Fruit fly (Drosophila melanogaster) Kc167 (cell line): ENCODE data around the gene Ent3.

Source experiments
- Myc ChIP-seq: fragments of >200 bp; optimal IDR thresholded peaks from 2 replicates; lab custom pipeline; 2017; ENCODE audit warnings: missing external identifiers
- Sin3A ChIP-seq: fragments of >200 bp; optimal IDR thresholded peaks from 2 replicates; lab custom pipeline; 2018; ENCODE audit warnings: missing external identifiers
- h ChIP-seq: fragments of >200 bp; optimal IDR thresholded peaks from 3 replicates; lab custom pipeline; 2018; ENCODE audit warnings: missing external identifiers
- insv ChIP-seq: fragments of >200 bp; optimal IDR thresholded peaks from 3 replicates; lab custom pipeline; 2018; ENCODE audit warnings: missing external identifiers
- psq ChIP-seq: fragments of >200 bp; optimal IDR thresholded peaks from 2 replicates; lab custom pipeline; 2017; ENCODE audit warnings: missing external identifiers
- ttk ChIP-seq: sonication (Bioruptor generic); optimal IDR thresholded peaks from 2 replicates; lab custom pipeline; 2017; ENCODE audit warnings: missing external identifiers

The Ent3 gene

DNA sequence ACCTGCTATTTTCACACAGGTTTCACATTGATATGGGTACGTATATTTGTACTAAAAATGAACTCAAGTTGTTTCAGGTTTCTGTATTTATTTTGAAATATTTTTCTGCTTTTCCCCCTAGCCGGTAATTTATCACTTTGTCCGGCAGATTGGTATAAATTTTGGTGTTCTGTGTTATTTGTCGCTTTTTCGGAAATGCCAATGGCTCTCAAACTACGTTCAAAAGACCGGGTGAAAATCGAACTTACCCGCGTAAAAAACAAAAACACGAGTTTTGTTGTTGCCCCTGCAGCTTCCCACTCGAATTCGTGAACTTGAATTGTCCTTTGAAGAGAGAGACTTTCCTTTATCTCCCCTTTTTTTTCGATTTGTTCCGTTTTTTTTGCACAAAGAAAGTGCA, 10.9 kb upstream of the Ent3 start:
- no peak for TF ChIP-seq Sin3A (lab: Kevin White, UChicago)
- no peak for TF ChIP-seq insv (lab: Kevin White, UChicago)
- TF ChIP-seq psq (lab: Kevin White, UChicago): no peak
- no peak for TF ChIP-seq h (lab: Kevin White, UChicago)
- TF ChIP-seq ttk (lab: Kevin White, UChicago): no peak
- TF ChIP-seq Myc: no peak

DNA sequence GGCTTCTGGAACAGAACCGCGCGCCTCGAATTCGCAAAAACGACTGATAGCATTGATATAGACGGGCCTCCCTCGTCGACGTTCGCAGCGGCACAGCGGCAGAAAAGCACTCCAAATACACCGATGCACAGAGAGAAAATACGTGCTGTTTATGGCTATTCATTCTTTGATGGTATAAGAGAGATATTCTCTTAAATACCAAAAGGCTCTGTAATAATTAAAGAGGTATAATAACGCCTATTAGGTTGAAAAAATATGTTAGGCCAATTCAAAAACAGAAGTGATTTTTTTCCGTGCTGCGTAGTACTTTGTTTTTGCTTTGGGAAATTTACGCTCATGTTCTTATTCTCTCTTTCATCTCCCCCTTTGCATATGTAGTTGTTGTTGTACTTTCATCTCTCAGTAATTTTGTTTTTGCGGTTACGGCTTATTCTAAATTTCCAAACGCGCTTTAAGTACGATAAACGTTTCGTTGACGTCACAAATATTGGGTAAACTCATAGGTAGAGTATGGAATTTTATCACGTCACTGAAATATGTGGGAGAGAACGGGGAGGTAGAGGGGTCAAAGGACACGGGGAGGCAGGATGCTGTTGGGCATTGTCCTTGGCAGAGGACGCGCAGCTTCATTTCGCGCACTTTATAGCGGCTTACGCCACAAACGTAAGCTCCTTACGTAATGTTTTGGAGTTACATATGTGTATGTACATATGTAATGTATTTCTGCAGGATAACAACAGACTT, 10.2 kb upstream of the Ent3 start, which contains the start of gene nebu:
TSS of gene nebu (minus strand) at position 51 of the 744 bp plus-strand sequence.
- TF ChIP-seq insv (lab: Kevin White, UChicago) (no peak), psq (lab: Kevin White, UChicago) (no peak), ttk (lab: Kevin White, UChicago) (no peak), Myc (no peak), h (lab: Kevin White, UChicago) (no peak), Sin3A (lab: Kevin White, UChicago) (no peak)

DNA sequence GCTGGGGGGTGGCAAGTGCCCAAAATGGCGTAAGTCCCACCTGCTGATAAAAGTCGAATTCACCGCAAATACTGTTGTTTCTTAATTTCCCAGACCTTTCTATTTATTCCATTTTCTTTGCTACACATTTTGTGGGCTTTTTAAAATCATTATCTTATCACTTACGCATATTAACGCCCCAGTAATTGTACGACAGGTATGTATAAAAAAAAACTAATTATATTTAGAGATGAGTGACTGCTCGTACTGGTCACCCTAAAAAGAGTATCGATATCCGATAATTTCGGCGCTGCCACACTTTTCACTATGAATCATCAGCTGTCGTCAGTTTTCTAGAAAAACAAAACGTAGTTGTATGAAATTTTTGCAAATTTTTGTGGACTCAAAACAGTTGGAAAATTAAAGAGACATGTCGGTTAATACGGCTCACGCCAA, 3.6 kb upstream of the Ent3 start, which contains the start of the genes CG10948 and Wbp2:
TSS of gene CG10948 (minus strand) at position 251 of the 435 bp plus-strand sequence.
TSS of gene Wbp2 (plus strand) at position 299 of the 435 bp plus-strand sequence.
- TF ChIP-seq ttk (lab: Kevin White, UChicago): no peak
- TF ChIP-seq Myc: no peak
- TF ChIP-seq h (lab: Kevin White, UChicago): no peak
- no peak for TF ChIP-seq Sin3A (lab: Kevin White, UChicago)
- TF ChIP-seq psq (lab: Kevin White, UChicago): no peak
- no peak for TF ChIP-seq insv (lab: Kevin White, UChicago)

DNA sequence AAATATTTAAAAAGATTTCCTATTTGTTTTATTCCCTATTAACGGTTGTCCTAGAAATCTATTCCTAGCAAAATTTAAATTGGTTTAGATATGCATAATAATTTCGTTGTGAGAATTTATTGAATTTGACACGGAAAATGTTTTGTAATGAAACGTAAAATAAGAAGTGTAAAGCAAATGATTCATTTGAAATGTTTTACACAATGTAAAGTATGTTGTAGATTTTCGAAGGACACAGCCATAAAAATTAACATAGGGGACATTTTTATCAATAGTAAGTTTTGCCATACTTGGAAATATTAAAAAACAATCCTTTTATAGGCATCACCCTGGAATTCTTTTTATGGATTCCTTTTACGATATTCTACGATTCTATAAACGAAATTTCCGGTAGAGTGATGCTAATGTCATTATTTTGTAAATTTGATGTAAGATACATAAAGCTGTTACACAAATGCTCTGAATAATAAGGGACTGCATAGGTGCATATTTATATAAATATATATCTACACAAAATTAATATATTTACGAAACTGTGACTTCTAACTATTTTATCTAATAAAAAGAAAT, 4.2 kb downstream of the Ent3 start:
- no peak for TF ChIP-seq psq (lab: Kevin White, UChicago)
- TF ChIP-seq ttk (lab: Kevin White, UChicago): no peak
- TF ChIP-seq h (lab: Kevin White, UChicago): no peak
- no peak for TF ChIP-seq insv (lab: Kevin White, UChicago)
- no peak for TF ChIP-seq Sin3A (lab: Kevin White, UChicago)
- TF ChIP-seq Myc: no peak

DNA sequence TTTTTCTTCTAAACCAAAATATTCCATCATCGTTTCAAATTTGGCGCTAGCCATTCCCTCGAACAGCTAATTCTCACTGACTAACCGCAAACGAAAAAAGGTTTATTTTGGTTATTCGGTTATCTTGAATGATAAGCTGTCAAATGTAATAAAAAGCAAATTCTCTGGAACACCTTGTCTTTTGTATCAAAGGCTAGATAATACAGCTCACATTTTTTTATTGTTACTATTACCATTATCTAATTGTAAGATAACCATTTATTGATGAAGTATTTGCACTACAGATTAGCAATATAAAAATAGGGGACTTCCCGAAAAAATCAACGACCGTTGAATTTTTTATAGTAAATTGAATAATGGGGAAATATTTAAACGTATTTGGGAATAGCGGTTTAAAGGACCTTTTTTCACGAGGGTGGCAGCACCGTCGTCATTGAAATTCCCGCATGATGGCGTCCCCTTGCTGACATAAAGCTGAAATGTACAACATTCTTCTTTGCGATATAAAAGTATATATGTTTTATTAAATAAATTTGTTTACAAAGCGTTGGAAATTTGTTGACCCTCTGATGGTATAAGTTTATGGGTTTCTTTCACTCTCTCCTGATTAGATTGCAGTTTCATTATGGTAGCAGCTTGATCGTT, 7.9 kb downstream of the Ent3 start, which contains the start of gene CG32107:
TSS of gene CG32107 (minus strand) at position 51 of the 645 bp plus-strand sequence.
- TF ChIP-seq h (lab: Kevin White, UChicago): no peak
- TF ChIP-seq insv (lab: Kevin White, UChicago): no peak
- no peak for TF ChIP-seq psq (lab: Kevin White, UChicago)
- TF ChIP-seq ttk (lab: Kevin White, UChicago): no peak
- no peak for TF ChIP-seq Myc
- TF ChIP-seq Sin3A (lab: Kevin White, UChicago): no peak

DNA sequence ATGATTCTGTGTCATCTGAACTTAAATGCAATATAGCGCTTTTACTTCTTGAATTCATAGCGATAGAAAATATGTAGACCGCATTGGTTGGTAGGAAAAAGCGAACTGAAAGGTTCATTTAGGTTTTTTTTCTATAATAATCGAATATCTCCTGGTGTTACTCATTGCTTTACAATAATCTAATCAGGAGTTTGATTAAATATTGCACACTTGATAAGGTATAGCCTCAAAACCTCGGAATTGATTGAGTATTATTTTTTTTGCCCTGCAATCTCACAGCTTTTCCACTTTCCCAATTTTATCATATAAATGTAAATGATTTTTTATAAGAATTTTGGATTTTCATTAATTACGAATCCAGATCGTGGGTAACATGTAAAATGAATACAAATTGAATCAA, 9.4 kb downstream of the Ent3 start, which contains the start of gene CG10943:
TSS of gene CG10943 (minus strand) at position 101 of the 400 bp plus-strand sequence.
- no peak for TF ChIP-seq ttk (lab: Kevin White, UChicago)
- TF ChIP-seq h (lab: Kevin White, UChicago): no peak
- no peak for TF ChIP-seq Sin3A (lab: Kevin White, UChicago)
- no peak for TF ChIP-seq insv (lab: Kevin White, UChicago)
- TF ChIP-seq psq (lab: Kevin White, UChicago): no peak
- no peak for TF ChIP-seq Myc

DNA sequence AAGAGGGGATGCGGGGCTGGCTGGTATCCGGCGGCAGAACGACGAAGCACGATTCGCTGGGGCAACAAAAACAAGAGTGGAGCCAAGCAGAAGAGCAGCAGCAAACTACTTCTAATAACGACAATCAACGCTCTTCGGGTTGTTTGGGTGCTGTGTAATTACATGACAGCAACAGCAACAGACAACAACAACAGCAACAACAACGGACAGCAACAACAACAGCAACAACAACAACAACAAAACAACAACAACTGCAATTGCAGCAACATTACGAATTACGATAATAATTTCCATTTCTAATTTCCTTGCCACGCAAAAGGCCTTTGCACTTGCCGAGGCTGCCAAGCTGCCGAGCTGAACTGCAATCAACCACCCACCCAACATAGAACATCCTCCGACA, 11.0 kb downstream of the Ent3 start:
- no peak for TF ChIP-seq insv (lab: Kevin White, UChicago)
- TF ChIP-seq Myc: no peak
- no peak for TF ChIP-seq ttk (lab: Kevin White, UChicago)
- no peak for TF ChIP-seq Sin3A (lab: Kevin White, UChicago)
- no peak for TF ChIP-seq psq (lab: Kevin White, UChicago)
- TF ChIP-seq h (lab: Kevin White, UChicago): no peak

DNA sequence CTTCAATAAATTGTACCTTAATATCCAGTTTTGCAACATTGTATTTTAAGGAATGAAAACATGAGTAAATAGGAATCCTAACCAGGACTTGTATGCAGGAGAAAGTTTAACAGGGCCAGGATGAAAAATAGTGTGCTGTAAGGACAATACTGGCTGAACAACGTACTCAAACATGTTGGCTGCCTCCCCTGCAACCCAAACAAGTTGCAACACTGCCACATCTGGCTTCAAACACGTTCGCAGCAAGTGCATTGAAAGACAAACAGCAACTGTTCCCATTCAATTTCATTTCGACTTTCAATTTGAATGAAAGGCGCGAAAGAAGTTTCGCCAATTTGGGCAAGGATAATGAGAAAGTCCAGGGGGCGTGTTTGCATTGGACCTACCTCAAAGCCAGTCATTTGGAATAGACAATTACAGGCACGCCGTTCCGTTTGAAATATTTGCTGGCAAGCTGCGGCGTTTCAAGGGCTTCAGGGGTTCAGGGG, 14.6 kb downstream of the Ent3 start:
- TF ChIP-seq Sin3A (lab: Kevin White, UChicago): no peak
- no peak for TF ChIP-seq Myc
- no peak for TF ChIP-seq insv (lab: Kevin White, UChicago)
- TF ChIP-seq psq (lab: Kevin White, UChicago): no peak
- TF ChIP-seq ttk (lab: Kevin White, UChicago): no peak
- no peak for TF ChIP-seq h (lab: Kevin White, UChicago)

DNA sequence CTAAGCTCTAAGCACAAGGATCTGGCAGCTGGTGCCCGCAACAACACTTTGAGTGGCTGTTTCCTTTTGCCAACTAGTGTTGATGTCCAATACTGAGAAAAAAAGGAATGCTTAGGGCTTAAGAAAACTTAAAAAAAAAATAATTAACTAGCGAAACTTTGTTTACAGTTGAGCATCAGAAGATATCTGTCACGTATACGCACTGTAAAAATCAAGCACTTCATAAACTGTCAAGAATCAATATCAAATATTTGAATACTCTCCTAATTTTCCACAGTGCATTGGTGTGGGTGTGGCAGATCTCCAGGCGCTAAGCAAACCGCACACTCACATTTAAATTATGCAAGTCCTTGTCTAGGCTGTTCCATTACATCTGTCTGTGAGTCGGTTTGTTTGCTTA, 20.8 kb downstream of the Ent3 start:
- TF ChIP-seq h (lab: Kevin White, UChicago): no peak
- no peak for TF ChIP-seq ttk (lab: Kevin White, UChicago)
- no peak for TF ChIP-seq Sin3A (lab: Kevin White, UChicago)
- TF ChIP-seq Myc: no peak
- TF ChIP-seq insv (lab: Kevin White, UChicago): no peak
- TF ChIP-seq psq (lab: Kevin White, UChicago): no peak

DNA sequence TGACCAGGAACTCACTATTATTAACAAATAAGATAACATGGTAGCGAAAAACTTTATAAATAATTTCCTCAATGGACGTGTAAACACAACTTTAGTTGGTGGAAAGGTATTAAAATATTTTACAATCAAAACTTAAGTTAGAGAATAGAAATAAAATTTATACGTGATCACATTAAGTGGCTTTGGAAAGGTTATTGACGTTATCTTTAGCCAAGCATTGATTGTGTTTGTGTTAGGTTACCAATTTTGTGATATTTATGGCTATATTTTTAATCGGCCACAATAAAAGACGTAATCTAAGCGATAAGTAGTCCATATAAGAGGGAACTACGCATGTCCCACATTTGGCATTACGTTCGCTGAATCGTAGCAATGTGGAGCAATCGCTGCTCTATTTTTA, 31.2 kb downstream of the Ent3 start, which contains the start of gene CG14120:
TSS of gene CG14120 (plus strand) at position 360 of the 400 bp plus-strand sequence.
- TF ChIP-seq Sin3A (lab: Kevin White, UChicago): no peak
- TF ChIP-seq h (lab: Kevin White, UChicago): no peak
- TF ChIP-seq insv (lab: Kevin White, UChicago): no peak
- TF ChIP-seq psq (lab: Kevin White, UChicago): no peak
- TF ChIP-seq ttk (lab: Kevin White, UChicago): no peak
- no peak for TF ChIP-seq Myc

DNA sequence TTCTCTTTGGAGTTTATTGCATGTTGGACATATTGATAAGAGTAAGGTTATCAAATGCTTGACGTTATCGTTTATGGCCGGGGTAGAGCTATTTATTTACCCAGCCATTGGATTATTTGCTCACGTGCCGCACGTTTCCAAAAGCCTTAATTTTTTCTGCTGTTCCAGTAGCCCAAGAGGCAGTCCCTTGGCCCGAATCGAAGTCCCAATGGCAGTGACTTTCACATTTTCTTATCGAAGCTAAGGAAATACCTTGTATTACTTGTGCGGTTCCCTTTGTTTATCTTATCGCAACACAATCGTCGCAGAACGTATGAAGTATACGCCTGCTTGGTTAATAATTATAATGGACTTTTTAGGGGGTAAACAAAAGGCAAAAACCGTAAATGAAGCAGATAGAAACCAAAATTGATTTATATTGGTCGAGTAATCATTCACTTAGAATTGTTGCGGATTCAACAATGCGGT, 35.9 kb downstream of the Ent3 start, which contains the start of gene CG43894:
TSS of gene CG43894 (plus strand) at position 418 of the 468 bp plus-strand sequence.
- TF ChIP-seq Sin3A (lab: Kevin White, UChicago): no peak
- TF ChIP-seq Myc: no peak
- no peak for TF ChIP-seq insv (lab: Kevin White, UChicago)
- TF ChIP-seq psq (lab: Kevin White, UChicago): no peak
- TF ChIP-seq h (lab: Kevin White, UChicago): no peak
- TF ChIP-seq ttk (lab: Kevin White, UChicago): no peak
